Worm (Caenorhabditis elegans) whole organism, L1 larva: ENCODE data around the gene F12A10.9.

Source experiments
- C04F5.9 ChIP-seq: sonication (generic microtip); optimal IDR thresholded peaks from 2 replicates; lab custom pipeline; 2016; ENCODE audit warnings: missing genetic modification characterization, missing compliant biosample characterization
- C16A3.4 ChIP-seq: fragments of 150-350 bp; optimal IDR thresholded peaks from 2 replicates; lab custom pipeline; 2014; ENCODE audit warnings: missing biosample characterization, missing genetic modification characterization
- C34B4.2 ChIP-seq: sonication (generic microtip); optimal IDR thresholded peaks from 2 replicates; lab custom pipeline; 2017; ENCODE audit warnings: mild to moderate bottlenecking, missing genetic modification characterization, missing compliant biosample characterization
- aly-2 ChIP-seq: fragments of 150-350 bp; optimal IDR thresholded peaks from 2 replicates; lab custom pipeline; 2014; ENCODE audit warnings: missing biosample characterization, missing genetic modification characterization
- blmp-1 ChIP-seq: fragments of 150-350 bp; optimal IDR thresholded peaks from 2 replicates; lab custom pipeline; 2014; ENCODE audit warnings: missing biosample characterization, missing genetic modification characterization
- ceh-63 ChIP-seq: fragments of 200-800 bp; sonication (Bioruptor generic); optimal IDR thresholded peaks from 2 replicates; lab custom pipeline; 2018; ENCODE audit warnings: mild to moderate bottlenecking, missing genetic modification characterization, missing compliant biosample characterization
- ceh-8 ChIP-seq: fragments of 200-800 bp; sonication (Bioruptor generic); optimal IDR thresholded peaks from 2 replicates; lab custom pipeline; 2018; ENCODE audit warnings: mild to moderate bottlenecking, missing genetic modification characterization, moderate library complexity, missing compliant biosample characterization
- ceh-82 ChIP-seq, 3 experiments: fragments of 150-350 bp in 1 of 3; sonication (generic microtip) in 2 of 3; optimal IDR thresholded peaks; 2 replicates each; lab custom pipeline; 2014 to 2017; ENCODE audit warnings: missing biosample characterization in 3 of 3, missing genetic modification characterization in 3 of 3
- ceh-88 ChIP-seq: fragments of 200-800 bp; sonication (Bioruptor generic); IDR thresholded peaks from 2 replicates; pipeline ENCODE4 v1.3.6; 2022; ENCODE audit warnings: missing genetic modification characterization, missing compliant biosample characterization
- ceh-90 ChIP-seq: sonication (generic microtip); optimal IDR thresholded peaks from 2 replicates; lab custom pipeline; 2016; ENCODE audit warnings: missing genetic modification characterization, missing compliant biosample characterization
- ces-1 ChIP-seq: fragments of 150-350 bp; optimal IDR thresholded peaks from 2 replicates; lab custom pipeline; 2014; ENCODE audit warnings: missing biosample characterization, missing genetic modification reagents, missing genetic modification characterization
- dpl-1 ChIP-seq, 3 experiments: fragments of 150-350 bp in 2 of 3; sonication (generic microtip) in 1 of 3; optimal IDR thresholded peaks; 2 replicates each; lab custom pipeline; 2014 to 2017; ENCODE audit warnings: missing biosample characterization in 3 of 3, missing genetic modification characterization in 3 of 3, missing genetic modification reagents in 3 of 3
- dsc-1 ChIP-seq: sonication (generic microtip); optimal IDR thresholded peaks from 2 replicates; lab custom pipeline; 2016; ENCODE audit warnings: mild to moderate bottlenecking, missing genetic modification characterization, missing compliant biosample characterization
- efl-1 ChIP-seq, 4 experiments: fragments of 150-350 bp; optimal IDR thresholded peaks in 3 of 4; peaks in 1 of 4; 1 replicate in 1 of 4; 2 replicates in 3 of 4; lab custom pipeline; 2014; ENCODE audit warnings: missing biosample characterization in 2 of 4, missing genetic modification characterization in 2 of 4, missing genetic modification reagents in 2 of 4
- efl-3 ChIP-seq: fragments of 200-800 bp; sonication (Bioruptor generic); optimal IDR thresholded peaks from 2 replicates; lab custom pipeline; 2018; ENCODE audit warnings: mild to moderate bottlenecking, missing genetic modification characterization, missing compliant biosample characterization
- elt-3 ChIP-seq, 6 experiments: fragments of 150-350 bp in 1 of 6; sonication (generic microtip); optimal IDR thresholded peaks; 2 replicates each; lab custom pipeline; 2017 to 2018; ENCODE audit warnings: missing biosample characterization in 6 of 6, missing genetic modification characterization in 6 of 6, inconsistent platforms in 1 of 6
- ets-5 ChIP-seq: fragments of 200-800 bp; sonication (Bioruptor generic); IDR thresholded peaks from 2 replicates; pipeline ENCODE4 v1.3.6; 2022; ENCODE audit warnings: missing genetic modification characterization, missing compliant biosample characterization
- fkh-10 ChIP-seq: sonication (generic microtip); optimal IDR thresholded peaks from 2 replicates; lab custom pipeline; 2017; ENCODE audit warnings: missing biosample characterization, missing genetic modification reagents, missing genetic modification characterization
- fkh-8 ChIP-seq: sonication (generic microtip); optimal IDR thresholded peaks from 2 replicates; lab custom pipeline; 2016; ENCODE audit warnings: mild to moderate bottlenecking, missing genetic modification characterization, missing compliant biosample characterization
- fos-1 ChIP-seq: fragments of 150-350 bp; optimal IDR thresholded peaks from 2 replicates; lab custom pipeline; 2014; ENCODE audit warnings: missing biosample characterization, missing genetic modification characterization
- grh-1 ChIP-seq: fragments of 200-800 bp; sonication (Bioruptor generic); IDR thresholded peaks from 2 replicates; pipeline ENCODE4 v1.3.6; 2022; ENCODE audit warnings: missing genetic modification reagents, missing genetic modification characterization, missing compliant biosample characterization
- hpl-2 ChIP-seq: fragments of 150-350 bp; optimal IDR thresholded peaks from 2 replicates; lab custom pipeline; 2014; ENCODE audit warnings: missing biosample characterization, missing genetic modification reagents, missing genetic modification characterization
- jun-1 ChIP-seq: fragments of 150-350 bp; optimal IDR thresholded peaks from 2 replicates; lab custom pipeline; 2014; ENCODE audit warnings: missing biosample characterization, missing genetic modification reagents, missing genetic modification characterization
- lin-14 ChIP-seq: fragments of 200-800 bp; sonication (Bioruptor generic); optimal IDR thresholded peaks from 2 replicates; lab custom pipeline; 2018; ENCODE audit warnings: mild to moderate bottlenecking, missing genetic modification characterization, moderate library complexity, missing compliant biosample characterization
- lin-15B ChIP-seq: fragments of 150-350 bp; sonication (generic microtip); optimal IDR thresholded peaks from 3 replicates; lab custom pipeline; 2014; ENCODE audit warnings: missing biosample characterization, missing genetic modification characterization
- lin-39 ChIP-seq: fragments of 150-350 bp; optimal IDR thresholded peaks from 2 replicates; lab custom pipeline; 2014; ENCODE audit warnings: missing biosample characterization, missing genetic modification reagents, missing genetic modification characterization
- mdl-1 ChIP-seq, 2 experiments: fragments of 150-350 bp; optimal IDR thresholded peaks; 2 replicates each; lab custom pipeline; 2014 to 2017; ENCODE audit warnings: missing biosample characterization in 2 of 2, missing genetic modification characterization in 2 of 2, inconsistent platforms in 1 of 2
- nhr-11 ChIP-seq: fragments of 150-350 bp; optimal IDR thresholded peaks from 2 replicates; lab custom pipeline; 2014; ENCODE audit warnings: missing biosample characterization, missing genetic modification characterization
- nhr-71 ChIP-seq: sonication (generic microtip); optimal IDR thresholded peaks from 2 replicates; lab custom pipeline; 2016; ENCODE audit warnings: mild to moderate bottlenecking, missing genetic modification characterization, moderate library complexity, missing compliant biosample characterization
- nhr-76 ChIP-seq: sonication (generic microtip); optimal IDR thresholded peaks from 2 replicates; lab custom pipeline; 2017; ENCODE audit warnings: missing biosample characterization, missing genetic modification characterization
- nhr-84 ChIP-seq: sonication (generic microtip); optimal IDR thresholded peaks from 2 replicates; lab custom pipeline; 2017; ENCODE audit warnings: missing biosample characterization, missing genetic modification characterization
- nhr-85 ChIP-seq: sonication (generic microtip); peaks from one replicate; lab custom pipeline; 2016; ENCODE audit warnings: missing genetic modification characterization, inconsistent platforms, missing compliant biosample characterization
- nhr-90 ChIP-seq: sonication (generic microtip); optimal IDR thresholded peaks from 2 replicates; lab custom pipeline; 2016; ENCODE audit warnings: mild to moderate bottlenecking, missing genetic modification characterization, missing compliant biosample characterization; ENCODE audit not compliant: poor library complexity
- rnt-1 ChIP-seq: sonication (generic microtip); optimal IDR thresholded peaks from 2 replicates; lab custom pipeline; 2016; ENCODE audit warnings: mild to moderate bottlenecking, missing genetic modification characterization, moderate library complexity, missing compliant biosample characterization
- skn-1 ChIP-seq: fragments of 150-350 bp; optimal IDR thresholded peaks from 2 replicates; lab custom pipeline; 2014; ENCODE audit warnings: missing biosample characterization, missing genetic modification characterization
- snpc-4 ChIP-seq: fragments of 150-350 bp; optimal IDR thresholded peaks from 2 replicates; lab custom pipeline; 2014; ENCODE audit warnings: missing biosample characterization, missing genetic modification characterization
- sox-4 ChIP-seq: sonication (generic microtip); optimal IDR thresholded peaks from 2 replicates; lab custom pipeline; 2016; ENCODE audit warnings: missing genetic modification characterization, missing compliant biosample characterization
- sptf-1 ChIP-seq: fragments of 150-350 bp; optimal IDR thresholded peaks from 2 replicates; lab custom pipeline; 2014; ENCODE audit warnings: missing biosample characterization, missing genetic modification characterization
- swsn-7 ChIP-seq: sonication (generic microtip); optimal IDR thresholded peaks from 2 replicates; lab custom pipeline; 2016; ENCODE audit warnings: missing genetic modification characterization, missing compliant biosample characterization
- tbx-2 ChIP-seq: sonication (generic microtip); optimal IDR thresholded peaks from 2 replicates; lab custom pipeline; 2016; ENCODE audit warnings: missing genetic modification characterization, missing compliant biosample characterization
- tlp-1 ChIP-seq: fragments of 150-350 bp; optimal IDR thresholded peaks from 2 replicates; lab custom pipeline; 2014; ENCODE audit warnings: missing biosample characterization, missing genetic modification characterization
- unc-130 ChIP-seq: fragments of 150-350 bp; optimal IDR thresholded peaks from 2 replicates; lab custom pipeline; 2017; ENCODE audit warnings: missing biosample characterization, missing genetic modification characterization, inconsistent platforms
- unc-30 ChIP-seq: sonication (generic microtip); optimal IDR thresholded peaks from 2 replicates; lab custom pipeline; 2017; ENCODE audit warnings: missing biosample characterization, missing genetic modification characterization
- unc-62 ChIP-seq: fragments of 150-350 bp; optimal IDR thresholded peaks from 2 replicates; lab custom pipeline; 2014; ENCODE audit warnings: missing biosample characterization, missing genetic modification reagents, missing genetic modification characterization
- xbp-1 ChIP-seq: sonication (generic microtip); optimal IDR thresholded peaks from 2 replicates; lab custom pipeline; 2016; ENCODE audit warnings: missing genetic modification characterization, missing compliant biosample characterization
- zag-1 ChIP-seq: fragments of 150-350 bp; optimal IDR thresholded peaks from 2 replicates; lab custom pipeline; 2014; ENCODE audit warnings: missing biosample characterization, missing genetic modification characterization
- zip-4 ChIP-seq: fragments of 200-800 bp; sonication (Bioruptor generic); optimal IDR thresholded peaks from 2 replicates; lab custom pipeline; 2018; ENCODE audit warnings: mild to moderate bottlenecking, missing genetic modification characterization, moderate library complexity, missing compliant biosample characterization

F12A10.9 gene

DNA sequence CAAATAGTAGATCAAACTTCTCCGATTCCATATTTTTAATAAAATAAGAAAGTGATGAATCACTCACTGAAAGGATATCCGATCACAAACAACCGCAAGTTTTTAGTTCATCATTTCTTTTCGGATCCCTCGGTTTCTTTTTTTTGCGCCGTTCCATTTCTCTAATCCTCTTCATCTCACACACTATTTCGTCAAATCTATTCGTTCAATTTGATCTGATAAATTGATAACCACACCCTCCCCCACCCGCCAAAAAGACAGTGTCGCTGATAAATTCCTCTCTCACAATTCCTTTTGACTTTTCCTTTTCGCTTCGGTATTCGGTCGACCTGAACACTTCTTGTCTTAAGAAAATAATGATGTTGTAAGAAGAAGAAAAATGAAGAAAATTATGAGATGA, 39.0 kb upstream of the F12A10.9 start:
- TF ChIP-seq unc-30 (tag; lab: Kevin White, UChicago) (no peak), lin-14 (GFP tag; lab: Kevin White, UChicago) (peak; percentile 37), skn-1 (tag; lab: Kevin White, UChicago) (no peak), tbx-2 (tag; lab: Kevin White, UChicago) (no peak), nhr-90 (tag; lab: Kevin White, UChicago) (no peak), blmp-1 (tag; lab: Kevin White, UChicago) (peak; percentile 90), jun-1 (tag; lab: Kevin White, UChicago) (no peak), xbp-1 (tag; lab: Kevin White, UChicago) (no peak), ceh-63 (GFP tag; lab: Kevin White, UChicago) (no peak), C16A3.4 (tag; lab: Kevin White, UChicago) (no peak), fos-1 (tag; lab: Kevin White, UChicago) (no peak), tlp-1 (tag; lab: Kevin White, UChicago) (no peak), dpl-1 (GFP tag; optimal IDR thresholded peaks at IDR 0.05; lab: Kevin White, UChicago) (no peak), nhr-85 (peak; percentile 3), ceh-8 (no peak), elt-3 (tag; optimal IDR thresholded peaks at IDR 0.05; lab: Kevin White, UChicago) (peak in 1 of 6 experiments; percentile 58), ceh-90 (tag; lab: Kevin White, UChicago) (no peak), sptf-1 (tag; lab: Kevin White, UChicago) (no peak)

- TF ChIP-seq nhr-84 (tag; lab: Kevin White, UChicago) (no peak), nhr-85 (peak; percentile 33), swsn-7 (tag; lab: Kevin White, UChicago) (no peak), blmp-1 (tag; lab: Kevin White, UChicago) (peak; percentile 62), elt-3 (tag; optimal IDR thresholded peaks at IDR 0.05; lab: Kevin White, UChicago) (peak in 1 of 6 experiments; percentile 43), lin-14 (GFP tag; lab: Kevin White, UChicago) (peak; percentile 15)
These were observed 37.6 kb upstream of the F12A10.9 start for ce11 chrII:5460911-5461310.

- TF ChIP-seq lin-14 (GFP tag; lab: Kevin White, UChicago): peak; percentile 65
- no peak for TF ChIP-seq tlp-1 (tag; lab: Kevin White, UChicago)
- TF ChIP-seq C34B4.2: no peak
- TF ChIP-seq ceh-82 (tag; optimal IDR thresholded peaks at IDR 0.05; lab: Kevin White, UChicago): no peak
- TF ChIP-seq nhr-76 (tag; lab: Kevin White, UChicago): no peak
- TF ChIP-seq zag-1 (tag; lab: Kevin White, UChicago): no peak
- no peak for TF ChIP-seq zip-4 (GFP tag; lab: Kevin White, UChicago)
- TF ChIP-seq nhr-85: no peak
- TF ChIP-seq C04F5.9 (tag; lab: Kevin White, UChicago): no peak
- TF ChIP-seq efl-1 (optimal IDR thresholded peaks at IDR 0.05; lab: Kevin White, UChicago): peak in 1 of 2 experiments; percentile 4
- TF ChIP-seq efl-1 (GFP tag; optimal IDR thresholded peaks at IDR 0.05 in 1 of 2; lab: Kevin White, UChicago): peak in 1 of 2 experiments; percentile 86
- TF ChIP-seq ets-5: no peak
- TF ChIP-seq fkh-8: no peak
- TF ChIP-seq aly-2 (tag; lab: Kevin White, UChicago): no peak
- TF ChIP-seq fkh-10 (GFP tag; lab: Kevin White, UChicago): peak; percentile 23
- peak; percentile 24 for TF ChIP-seq dsc-1 (tag; lab: Kevin White, UChicago)
- TF ChIP-seq sox-4: no peak
- TF ChIP-seq lin-39 (tag; lab: Kevin White, UChicago): no peak
- TF ChIP-seq unc-130 (tag; lab: Kevin White, UChicago): peak; percentile 26
- TF ChIP-seq unc-62 (GFP tag; lab: Kevin White, UChicago): no peak
- no peak for TF ChIP-seq lin-15B (tag; lab: Kevin White, UChicago)
- TF ChIP-seq nhr-11 (tag; lab: Kevin White, UChicago): no peak
- no peak for TF ChIP-seq ceh-88
- no peak for TF ChIP-seq snpc-4 (tag; lab: Kevin White, UChicago)
- peak; percentile 6 for TF ChIP-seq rnt-1 (tag; lab: Kevin White, UChicago)
- peak; percentile 7 for TF ChIP-seq nhr-71 (tag; lab: Kevin White, UChicago)
- no peak for TF ChIP-seq ces-1
- TF ChIP-seq mdl-1 (tag; optimal IDR thresholded peaks at IDR 0.05; lab: Kevin White, UChicago): no peak
- no peak for TF ChIP-seq grh-1
- no peak for TF ChIP-seq hpl-2 (GFP tag; lab: Kevin White, UChicago)
- TF ChIP-seq skn-1 (tag; lab: Kevin White, UChicago): no peak
- peak; percentile 70 for TF ChIP-seq blmp-1 (tag; lab: Kevin White, UChicago)
- no peak for TF ChIP-seq swsn-7 (tag; lab: Kevin White, UChicago)
- no peak for TF ChIP-seq efl-3
- TF ChIP-seq ceh-63 (GFP tag; lab: Kevin White, UChicago): no peak
- TF ChIP-seq xbp-1 (tag; lab: Kevin White, UChicago): no peak
These were observed 34.7 kb upstream of the F12A10.9 start for ce11 chrII:5463692-5464300.
